Worm (Caenorhabditis elegans) whole organism, L1 larva: Measurements from ENCODE around the gene sup-9.
A peak's percentile ranks its signal among the peaks of the same experiment; 100 is the strongest.
"Not testable (repeated sequence)": the region's sequence is repeated elsewhere in the genome, so short reads cannot be mapped to it uniquely, and the experiment has no call there.

Experiments
- C04F5.9 ChIP-seq: sonication (generic microtip); optimal IDR thresholded peaks from 2 replicates; lab custom pipeline; 2016; ENCODE audit warnings: missing genetic modification characterization, missing compliant biosample characterization
- C16A3.4 ChIP-seq: fragments of 150-350 bp; optimal IDR thresholded peaks from 2 replicates; lab custom pipeline; 2014; ENCODE audit warnings: missing biosample characterization, missing genetic modification characterization
- F16B12.6 ChIP-seq: fragments of 150-350 bp; optimal IDR thresholded peaks from 2 replicates; lab custom pipeline; 2014; ENCODE audit warnings: missing biosample characterization, missing genetic modification characterization
- alr-1 ChIP-seq: fragments of 200-800 bp; sonication (Bioruptor generic); optimal IDR thresholded peaks from 2 replicates; lab custom pipeline; 2018; ENCODE audit warnings: borderline replicate concordance, mild to moderate bottlenecking, missing genetic modification characterization, missing compliant biosample characterization
- aly-2 ChIP-seq: fragments of 150-350 bp; optimal IDR thresholded peaks from 2 replicates; lab custom pipeline; 2014; ENCODE audit warnings: missing biosample characterization, missing genetic modification characterization
- blmp-1 ChIP-seq: fragments of 150-350 bp; optimal IDR thresholded peaks from 2 replicates; lab custom pipeline; 2014; ENCODE audit warnings: missing biosample characterization, missing genetic modification characterization
- ceh-63 ChIP-seq: fragments of 200-800 bp; sonication (Bioruptor generic); optimal IDR thresholded peaks from 2 replicates; lab custom pipeline; 2018; ENCODE audit warnings: mild to moderate bottlenecking, missing genetic modification characterization, missing compliant biosample characterization
- ceh-82 ChIP-seq, 3 experiments: fragments of 150-350 bp in 1 of 3; sonication (generic microtip) in 2 of 3; optimal IDR thresholded peaks; 2 replicates each; lab custom pipeline; 2014 to 2017; ENCODE audit warnings: missing biosample characterization in 3 of 3, missing genetic modification characterization in 3 of 3
- ceh-88 ChIP-seq: fragments of 200-800 bp; sonication (Bioruptor generic); IDR thresholded peaks from 2 replicates; pipeline ENCODE4 v1.3.6; 2022; ENCODE audit warnings: missing genetic modification characterization, missing compliant biosample characterization
- dpl-1 ChIP-seq, 3 experiments: fragments of 150-350 bp in 2 of 3; sonication (generic microtip) in 1 of 3; optimal IDR thresholded peaks; 2 replicates each; lab custom pipeline; 2014 to 2017; ENCODE audit warnings: missing biosample characterization in 3 of 3, missing genetic modification characterization in 3 of 3, missing genetic modification reagents in 3 of 3
- dsc-1 ChIP-seq: sonication (generic microtip); optimal IDR thresholded peaks from 2 replicates; lab custom pipeline; 2016; ENCODE audit warnings: mild to moderate bottlenecking, missing genetic modification characterization, missing compliant biosample characterization
- efl-1 ChIP-seq, 4 experiments: fragments of 150-350 bp; optimal IDR thresholded peaks in 3 of 4; peaks in 1 of 4; 1 replicate in 1 of 4; 2 replicates in 3 of 4; lab custom pipeline; 2014; ENCODE audit warnings: missing biosample characterization in 2 of 4, missing genetic modification characterization in 2 of 4, missing genetic modification reagents in 2 of 4
- elt-2 ChIP-seq: sonication (generic microtip); optimal IDR thresholded peaks from 2 replicates; lab custom pipeline; 2016; ENCODE audit warnings: missing genetic modification characterization, mild to moderate bottlenecking, inconsistent platforms, missing compliant biosample characterization, missing genetic modification reagents
- ets-5 ChIP-seq: fragments of 200-800 bp; sonication (Bioruptor generic); IDR thresholded peaks from 2 replicates; pipeline ENCODE4 v1.3.6; 2022; ENCODE audit warnings: missing genetic modification characterization, missing compliant biosample characterization
- fkh-10 ChIP-seq: sonication (generic microtip); optimal IDR thresholded peaks from 2 replicates; lab custom pipeline; 2017; ENCODE audit warnings: missing biosample characterization, missing genetic modification reagents, missing genetic modification characterization
- fkh-4 ChIP-seq: sonication (generic microtip); optimal IDR thresholded peaks from 2 replicates; lab custom pipeline; 2016; ENCODE audit warnings: missing compliant biosample characterization, missing genetic modification characterization, borderline replicate concordance
- fkh-8 ChIP-seq: sonication (generic microtip); optimal IDR thresholded peaks from 2 replicates; lab custom pipeline; 2016; ENCODE audit warnings: mild to moderate bottlenecking, missing genetic modification characterization, missing compliant biosample characterization
- fos-1 ChIP-seq: fragments of 150-350 bp; optimal IDR thresholded peaks from 2 replicates; lab custom pipeline; 2014; ENCODE audit warnings: missing biosample characterization, missing genetic modification characterization
- hlh-17 ChIP-seq: fragments of 200-800 bp; sonication (Bioruptor generic); optimal IDR thresholded peaks from 2 replicates; lab custom pipeline; 2018; ENCODE audit warnings: missing genetic modification characterization, mild to moderate bottlenecking, missing compliant biosample characterization, moderate library complexity, borderline replicate concordance
- hlh-4 ChIP-seq: sonication (generic microtip); optimal IDR thresholded peaks from 2 replicates; lab custom pipeline; 2016; ENCODE audit warnings: mild to moderate bottlenecking, missing genetic modification characterization, missing compliant biosample characterization
- hpl-2 ChIP-seq: fragments of 150-350 bp; optimal IDR thresholded peaks from 2 replicates; lab custom pipeline; 2014; ENCODE audit warnings: missing biosample characterization, missing genetic modification reagents, missing genetic modification characterization
- irx-1 ChIP-seq: sonication (generic microtip); optimal IDR thresholded peaks from 2 replicates; lab custom pipeline; 2016; ENCODE audit warnings: missing genetic modification characterization, missing compliant biosample characterization
- isw-1 ChIP-seq: fragments of 200-800 bp; sonication (Bioruptor generic); IDR thresholded peaks from 2 replicates; pipeline ENCODE4 v1.3.6; 2022; ENCODE audit warnings: missing genetic modification characterization, missing compliant biosample characterization
- jun-1 ChIP-seq: fragments of 150-350 bp; optimal IDR thresholded peaks from 2 replicates; lab custom pipeline; 2014; ENCODE audit warnings: missing biosample characterization, missing genetic modification reagents, missing genetic modification characterization
- lin-14 ChIP-seq: fragments of 200-800 bp; sonication (Bioruptor generic); optimal IDR thresholded peaks from 2 replicates; lab custom pipeline; 2018; ENCODE audit warnings: mild to moderate bottlenecking, missing genetic modification characterization, moderate library complexity, missing compliant biosample characterization
- lin-35 ChIP-seq, 2 experiments: fragments of 150-350 bp; optimal IDR thresholded peaks; 2 replicates each; lab custom pipeline; 2014; ENCODE audit warnings: missing biosample characterization in 2 of 2, missing genetic modification characterization in 2 of 2, missing genetic modification reagents in 2 of 2
- mdl-1 ChIP-seq, 2 experiments: fragments of 150-350 bp; optimal IDR thresholded peaks; 2 replicates each; lab custom pipeline; 2014 to 2017; ENCODE audit warnings: missing biosample characterization in 2 of 2, missing genetic modification characterization in 2 of 2, inconsistent platforms in 1 of 2
- nhr-19 ChIP-seq: fragments of 200-800 bp; sonication (Bioruptor generic); conservative IDR thresholded peaks from 2 replicates; pipeline ENCODE4 v1.3.6; 2022; ENCODE audit warnings: missing genetic modification characterization, missing compliant biosample characterization
- nhr-47 ChIP-seq: sonication (generic microtip); optimal IDR thresholded peaks from 2 replicates; lab custom pipeline; 2016; ENCODE audit warnings: mild to moderate bottlenecking, missing genetic modification characterization, moderate library complexity, missing compliant biosample characterization
- nhr-71 ChIP-seq: sonication (generic microtip); optimal IDR thresholded peaks from 2 replicates; lab custom pipeline; 2016; ENCODE audit warnings: mild to moderate bottlenecking, missing genetic modification characterization, moderate library complexity, missing compliant biosample characterization
- nhr-77 ChIP-seq: fragments of 150-350 bp; optimal IDR thresholded peaks from 2 replicates; lab custom pipeline; 2014; ENCODE audit warnings: missing biosample characterization, missing genetic modification characterization
- nhr-90 ChIP-seq: sonication (generic microtip); optimal IDR thresholded peaks from 2 replicates; lab custom pipeline; 2016; ENCODE audit warnings: mild to moderate bottlenecking, missing genetic modification characterization, missing compliant biosample characterization; ENCODE audit not compliant: poor library complexity
- rnt-1 ChIP-seq: sonication (generic microtip); optimal IDR thresholded peaks from 2 replicates; lab custom pipeline; 2016; ENCODE audit warnings: mild to moderate bottlenecking, missing genetic modification characterization, moderate library complexity, missing compliant biosample characterization
- skn-1 ChIP-seq: fragments of 150-350 bp; optimal IDR thresholded peaks from 2 replicates; lab custom pipeline; 2014; ENCODE audit warnings: missing biosample characterization, missing genetic modification characterization
- snpc-4 ChIP-seq: fragments of 150-350 bp; optimal IDR thresholded peaks from 2 replicates; lab custom pipeline; 2014; ENCODE audit warnings: missing biosample characterization, missing genetic modification characterization
- sox-4 ChIP-seq: sonication (generic microtip); optimal IDR thresholded peaks from 2 replicates; lab custom pipeline; 2016; ENCODE audit warnings: missing genetic modification characterization, missing compliant biosample characterization
- sptf-1 ChIP-seq: fragments of 150-350 bp; optimal IDR thresholded peaks from 2 replicates; lab custom pipeline; 2014; ENCODE audit warnings: missing biosample characterization, missing genetic modification characterization
- swsn-7 ChIP-seq: sonication (generic microtip); optimal IDR thresholded peaks from 2 replicates; lab custom pipeline; 2016; ENCODE audit warnings: missing genetic modification characterization, missing compliant biosample characterization
- unc-130 ChIP-seq: fragments of 150-350 bp; optimal IDR thresholded peaks from 2 replicates; lab custom pipeline; 2017; ENCODE audit warnings: missing biosample characterization, missing genetic modification characterization, inconsistent platforms
- unc-62 ChIP-seq: fragments of 150-350 bp; optimal IDR thresholded peaks from 2 replicates; lab custom pipeline; 2014; ENCODE audit warnings: missing biosample characterization, missing genetic modification reagents, missing genetic modification characterization
- unc-86 ChIP-seq: sonication (generic microtip); optimal IDR thresholded peaks from 2 replicates; lab custom pipeline; 2016; ENCODE audit warnings: missing genetic modification characterization, missing compliant biosample characterization
- vab-15 ChIP-seq: sonication (generic microtip); optimal IDR thresholded peaks from 2 replicates; lab custom pipeline; 2017; ENCODE audit warnings: missing genotype, mild to moderate bottlenecking, missing genetic modification characterization, missing compliant biosample characterization
- ztf-4 ChIP-seq: fragments of 150-350 bp; optimal IDR thresholded peaks from 2 replicates; lab custom pipeline; 2014; ENCODE audit warnings: missing biosample characterization, missing genetic modification characterization

sup-9 gene

DNA sequence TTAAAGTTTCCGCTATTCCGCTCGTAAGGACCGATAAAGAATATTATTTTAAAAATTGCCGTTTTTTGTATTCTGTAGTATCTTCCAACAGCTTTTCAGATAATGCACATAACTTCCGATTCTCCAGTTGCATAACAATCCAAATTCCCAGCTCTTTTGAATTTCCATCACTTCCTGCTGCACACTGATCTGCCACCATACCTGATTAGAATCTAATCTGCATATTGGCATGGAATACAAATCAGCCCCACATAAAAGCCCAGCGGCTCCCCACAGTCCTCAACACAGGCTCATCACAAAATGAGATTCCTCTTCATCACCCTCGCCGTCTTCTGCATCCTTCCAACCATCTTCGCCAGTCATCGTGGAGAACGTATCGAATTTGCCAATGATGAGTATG, 1.8 kb upstream of the sup-9 start, which contains the start of gene nspf-2:
TSS of gene nspf-2 (plus strand) at position 301 of the 400 bp plus-strand sequence.
- not testable (repeated sequence) for TF ChIP-seq vab-15 (tag; lab: Kevin White, UChicago); ets-5 (GFP tag; lab: Robert Waterston, UW); nhr-90 (tag; lab: Kevin White, UChicago)

DNA sequence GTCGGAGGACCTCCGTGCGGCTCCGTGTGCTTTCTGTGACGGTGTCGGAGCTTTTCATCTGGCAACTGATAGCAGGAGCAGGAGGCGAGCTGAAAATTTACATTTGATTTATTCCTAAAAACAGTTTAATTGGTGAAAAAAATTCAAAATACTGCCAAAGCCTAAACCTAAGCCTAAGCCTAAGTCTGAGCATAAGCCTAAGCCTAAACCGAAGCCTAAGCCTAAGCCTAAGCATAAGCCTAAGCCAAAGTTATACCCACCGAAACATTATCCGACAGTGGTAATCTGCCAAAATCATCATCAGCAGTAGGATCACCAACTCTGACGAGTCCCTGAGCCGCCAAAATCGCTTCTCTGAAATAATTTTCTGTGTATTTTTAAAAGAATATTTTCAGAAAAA, 2.0 kb downstream of the sup-9 start:
- TF ChIP-seq hlh-17 (GFP tag; lab: Kevin White, UChicago), result no peak
- no peak for TF ChIP-seq C16A3.4
- no peak for TF ChIP-seq ztf-4 (tag; lab: Kevin White, UChicago)
- no peak for TF ChIP-seq skn-1 (tag; lab: Kevin White, UChicago)
- TF ChIP-seq ceh-82 (tag; optimal IDR thresholded peaks at IDR 0.05; lab: Kevin White, UChicago), result no peak
- no peak for TF ChIP-seq fkh-8 (tag; lab: Kevin White, UChicago)
- TF ChIP-seq efl-1 (optimal IDR thresholded peaks at IDR 0.05; lab: Kevin White, UChicago), result no peak
- TF ChIP-seq efl-1 (GFP tag; optimal IDR thresholded peaks at IDR 0.05 in 1 of 2; lab: Kevin White, UChicago), result no peak
- no peak for TF ChIP-seq swsn-7 (tag; lab: Kevin White, UChicago)
- TF ChIP-seq isw-1 (GFP tag; lab: Robert Waterston, UW), result no peak
- no peak for TF ChIP-seq nhr-77
- no peak for TF ChIP-seq C04F5.9 (tag; lab: Kevin White, UChicago)
- no peak for TF ChIP-seq ets-5 (GFP tag; lab: Robert Waterston, UW)
- TF ChIP-seq sox-4 (tag; lab: Kevin White, UChicago), result no peak

DNA sequence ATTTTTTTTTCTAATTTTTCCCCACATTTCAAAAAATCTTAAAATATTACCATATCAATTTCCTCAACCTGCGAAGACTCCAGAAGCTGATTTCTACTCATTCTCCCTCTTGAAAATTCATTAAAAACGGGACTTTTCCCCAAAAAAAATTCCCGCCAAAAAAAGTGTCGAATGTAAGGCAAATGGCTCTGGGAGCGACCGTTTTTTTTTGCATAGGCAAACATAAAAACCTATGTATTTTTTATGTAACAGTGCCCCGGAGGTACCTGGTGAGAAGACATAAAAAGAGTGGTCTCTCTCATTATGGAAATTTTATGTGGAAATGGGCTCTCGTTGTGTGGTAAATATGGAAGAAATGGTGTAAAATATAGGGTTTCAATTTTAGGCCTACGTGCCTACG, 2.6 kb downstream of the sup-9 start, which contains the start of gene ceh-87:
TSS of gene ceh-87 (minus strand) at position 101 of the 400 bp plus-strand sequence.
- TF ChIP-seq unc-130, result no peak
- no peak for TF ChIP-seq dsc-1 (tag; lab: Kevin White, UChicago)
- TF ChIP-seq fos-1 (tag; lab: Kevin White, UChicago), result no peak
- TF ChIP-seq fkh-4 (tag; lab: Kevin White, UChicago), result no peak
- TF ChIP-seq skn-1 (tag; lab: Kevin White, UChicago), result no peak
- TF ChIP-seq rnt-1 (tag; lab: Kevin White, UChicago), result no peak
- no peak for TF ChIP-seq fkh-8 (tag; lab: Kevin White, UChicago)
- TF ChIP-seq ceh-88 (GFP tag; lab: Robert Waterston, UW), result no peak
- TF ChIP-seq irx-1, result no peak
- no peak for TF ChIP-seq snpc-4 (tag; lab: Kevin White, UChicago)
- no peak for TF ChIP-seq ceh-63 (GFP tag; lab: Kevin White, UChicago)

ce11 chrII:2681118-2681517, 5.7 kb downstream of the sup-9 start, which contains the start of gene F34D6.1:
TSS of gene F34D6.1 (minus strand) at chrII:2681218.
- TF ChIP-seq jun-1 (tag; lab: Kevin White, UChicago) (no peak), C16A3.4 (no peak), nhr-19 (GFP tag; lab: Robert Waterston, UW) (no peak), sptf-1 (tag; lab: Kevin White, UChicago) (no peak), isw-1 (GFP tag; lab: Robert Waterston, UW) (no peak), elt-2 (tag; lab: Kevin White, UChicago) (no peak), blmp-1 (no peak), dsc-1 (tag; lab: Kevin White, UChicago) (no peak), aly-2 (tag; lab: Kevin White, UChicago) (no peak), rnt-1 (tag; lab: Kevin White, UChicago) (no peak), unc-86 (tag; lab: Kevin White, UChicago) (no peak), nhr-47 (tag; lab: Kevin White, UChicago) (no peak)

DNA sequence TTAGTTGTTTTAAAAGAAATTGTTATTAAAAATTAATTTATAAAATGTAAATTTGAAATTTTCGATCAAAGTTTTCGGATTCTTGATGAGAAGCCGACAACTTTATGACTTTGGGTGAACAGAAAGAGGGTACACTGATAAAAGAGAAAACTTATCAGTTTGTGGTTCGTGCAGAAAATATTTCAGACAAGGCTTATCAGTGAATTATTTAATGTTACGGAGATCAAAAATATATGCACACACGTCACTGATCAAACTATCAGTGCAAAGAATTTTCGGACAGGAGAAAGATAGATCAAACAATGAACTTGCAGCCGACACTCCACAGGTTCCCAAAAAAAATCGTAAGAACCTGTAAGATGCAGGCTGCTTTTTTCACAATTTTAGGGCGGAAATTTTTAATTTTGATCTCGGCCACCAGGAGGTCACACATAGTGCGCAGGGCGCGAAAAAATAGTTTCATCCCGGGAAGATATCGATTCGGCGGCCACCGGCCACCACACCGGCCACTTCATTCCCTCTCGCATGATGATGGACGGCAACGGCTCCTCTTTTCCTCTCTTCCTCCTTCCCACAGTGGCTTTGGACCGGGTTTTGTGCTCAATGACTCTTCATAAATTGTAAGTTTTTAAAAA, 9.2 kb downstream of the sup-9 start, which contains the start of gene F22E5.17:
TSS of gene F22E5.17 (plus strand) at position 508 of the 635 bp plus-strand sequence.
- TF ChIP-seq nhr-19 (GFP tag; lab: Robert Waterston, UW) (no peak), ets-5 (GFP tag; lab: Robert Waterston, UW) (no peak), lin-35 (GFP tag; optimal IDR thresholded peaks at IDR 0.05; lab: Kevin White, UChicago) (peak in 1 of 2 experiments; percentile 10), lin-14 (no peak), hlh-4 (tag; lab: Kevin White, UChicago) (no peak), fkh-10 (GFP tag; lab: Kevin White, UChicago) (no peak), irx-1 (no peak), F16B12.6 (tag; lab: Kevin White, UChicago) (no peak), dsc-1 (tag; lab: Kevin White, UChicago) (no peak), nhr-71 (no peak), alr-1 (tag; lab: Kevin White, UChicago) (no peak), mdl-1 (tag; optimal IDR thresholded peaks at IDR 0.05; lab: Kevin White, UChicago) (no peak), unc-62 (no peak), hpl-2 (GFP tag; lab: Kevin White, UChicago) (no peak), swsn-7 (tag; lab: Kevin White, UChicago) (no peak), dpl-1 (GFP tag; optimal IDR thresholded peaks at IDR 0.05; lab: Kevin White, UChicago) (no peak)
